Worm (Caenorhabditis elegans): ENCODE measurements around the gene pgp-6.

pgp-6 gene

ce11 chrX:10909661-10910060, 32.4 kb upstream of the pgp-6 start:
- TF ChIP-seq tbx-37 (GFP tag; conservative IDR thresholded peaks at IDR 0.05) (no peak), ceh-36 (tag; optimal IDR thresholded peaks at IDR 0.05) (no peak), sea-1 (GFP tag; conservative IDR thresholded peaks at IDR 0.05) (no peak), hmbx-1 (tag; optimal IDR thresholded peaks at IDR 0.05) (no peak), ceh-13 (GFP tag; optimal IDR thresholded peaks at IDR 0.05) (no peak), ama-1 (optimal IDR thresholded peaks at IDR 0.05) (no peak), scrt-1 (GFP tag; IDR thresholded peaks at IDR 0.05) (no peak), tbx-11 (GFP tag; IDR thresholded peaks at IDR 0.05) (no peak), aly-1 (tag; optimal IDR thresholded peaks at IDR 0.05) (no peak), ets-7 (tag; optimal IDR thresholded peaks at IDR 0.05) (no peak), hnd-1 (tag; optimal IDR thresholded peaks at IDR 0.05) (no peak), tra-4 (tag; optimal IDR thresholded peaks at IDR 0.05) (no peak), hmg-4 (GFP tag; optimal IDR thresholded peaks at IDR 0.05) (no peak), pes-1 (GFP tag; IDR thresholded peaks at IDR 0.05) (no peak), F13C5.2 (tag; optimal IDR thresholded peaks at IDR 0.05) (no peak), flt-1 (GFP tag; IDR thresholded peaks at IDR 0.05) (no peak), B0310.2 (tag; optimal IDR thresholded peaks at IDR 0.05) (no peak)

ce11 chrX:10907418-10907817, 30.2 kb upstream of the pgp-6 start:
- TF ChIP-seq sea-1 (GFP tag; conservative IDR thresholded peaks at IDR 0.05): no peak
- TF ChIP-seq ceh-36 (tag; optimal IDR thresholded peaks at IDR 0.05): no peak
- TF ChIP-seq ama-1 (optimal IDR thresholded peaks at IDR 0.05): no peak
- TF ChIP-seq scrt-1 (GFP tag; IDR thresholded peaks at IDR 0.05): no peak
- TF ChIP-seq hmg-4 (GFP tag; optimal IDR thresholded peaks at IDR 0.05): no peak

ce11 chrX:10903416-10903815, 26.2 kb upstream of the pgp-6 start:
- no peak for TF ChIP-seq flt-1 (GFP tag; IDR thresholded peaks at IDR 0.05)

ce11 chrX:10902723-10903322, 25.6 kb upstream of the pgp-6 start, which contains the start of gene acbp-3:
Gene acbp-3 (plus strand): TSS chrX:10903272.
- no peak for TF ChIP-seq tra-4 (tag; optimal IDR thresholded peaks at IDR 0.05)
- TF ChIP-seq tbx-37 (GFP tag; conservative IDR thresholded peaks at IDR 0.05): no peak
- no peak for TF ChIP-seq pes-1 (GFP tag; IDR thresholded peaks at IDR 0.05)
- TF ChIP-seq hmg-4 (GFP tag; optimal IDR thresholded peaks at IDR 0.05): no peak
- TF ChIP-seq flt-1 (GFP tag; IDR thresholded peaks at IDR 0.05): no peak
- TF ChIP-seq ama-1 (optimal IDR thresholded peaks at IDR 0.05): no peak

ce11 chrX:10901766-10902165, 24.5 kb upstream of the pgp-6 start:
- TF ChIP-seq F13C5.2 (tag; optimal IDR thresholded peaks at IDR 0.05): no peak
- no peak for TF ChIP-seq pes-1 (GFP tag; IDR thresholded peaks at IDR 0.05)
- TF ChIP-seq scrt-1 (GFP tag; IDR thresholded peaks at IDR 0.05): no peak

ce11 chrX:10900952-10901351, 23.7 kb upstream of the pgp-6 start:
- no peak for TF ChIP-seq aly-1 (tag; optimal IDR thresholded peaks at IDR 0.05)
- peak; percentile 85 for TF ChIP-seq hmg-4 (GFP tag; optimal IDR thresholded peaks at IDR 0.05)
- TF ChIP-seq F13C5.2 (tag; optimal IDR thresholded peaks at IDR 0.05): peak; percentile 16

- TF ChIP-seq F13C5.2 (tag; optimal IDR thresholded peaks at IDR 0.05) (peak; percentile 43), flt-1 (GFP tag; IDR thresholded peaks at IDR 0.05) (0 out of 2 replicates have a peak, but pooled peaks have one; percentile 46), aly-1 (tag; optimal IDR thresholded peaks at IDR 0.05) (no peak), ama-1 (optimal IDR thresholded peaks at IDR 0.05) (no peak), ceh-36 (tag; optimal IDR thresholded peaks at IDR 0.05) (peak; percentile 39), scrt-1 (GFP tag; IDR thresholded peaks at IDR 0.05) (no peak), sea-1 (GFP tag; conservative IDR thresholded peaks at IDR 0.05) (peak; percentile 77)
Observed at ce11 chrX:10900079-10900724, 23.0 kb upstream of the pgp-6 start, which contains the start of gene suca-1. Gene suca-1 (minus strand): TSS chrX:10900114.

ce11 chrX:10896498-10896897, 19.3 kb upstream of the pgp-6 start, which contains the start of gene haly-1:
Gene haly-1 (minus strand): TSS chrX:10896598.
- TF ChIP-seq ceh-13 (GFP tag; optimal IDR thresholded peaks at IDR 0.05): no peak
- no peak for TF ChIP-seq tbx-11 (GFP tag; IDR thresholded peaks at IDR 0.05)
- TF ChIP-seq aly-1 (tag; optimal IDR thresholded peaks at IDR 0.05): no peak
- TF ChIP-seq ceh-36 (tag; optimal IDR thresholded peaks at IDR 0.05): no peak
- no peak for TF ChIP-seq hnd-1 (tag; optimal IDR thresholded peaks at IDR 0.05)
- no peak for TF ChIP-seq hmbx-1 (tag; optimal IDR thresholded peaks at IDR 0.05)
- no peak for TF ChIP-seq hmg-4 (GFP tag; optimal IDR thresholded peaks at IDR 0.05)
- no peak for TF ChIP-seq sea-1 (GFP tag; conservative IDR thresholded peaks at IDR 0.05)
- no peak for TF ChIP-seq B0310.2 (tag; optimal IDR thresholded peaks at IDR 0.05)
- no peak for TF ChIP-seq tbx-37 (GFP tag; conservative IDR thresholded peaks at IDR 0.05)
- TF ChIP-seq ama-1 (optimal IDR thresholded peaks at IDR 0.05): no peak
- no peak for TF ChIP-seq tra-4 (tag; optimal IDR thresholded peaks at IDR 0.05)
- no peak for TF ChIP-seq ets-7 (tag; optimal IDR thresholded peaks at IDR 0.05)
- no peak for TF ChIP-seq F13C5.2 (tag; optimal IDR thresholded peaks at IDR 0.05)
- TF ChIP-seq pes-1 (GFP tag; IDR thresholded peaks at IDR 0.05): no peak
- no peak for TF ChIP-seq scrt-1 (GFP tag; IDR thresholded peaks at IDR 0.05)
- no peak for TF ChIP-seq flt-1 (GFP tag; IDR thresholded peaks at IDR 0.05)
